Worm (Caenorhabditis elegans) whole organism, dauer: ENCODE results near the gene T15H9.5.

Experiments
- unc-62 ChIP-seq: sonication (generic microtip); optimal IDR thresholded peaks from 2 replicates; lab custom pipeline; 2017; ENCODE audit warnings: missing biosample characterization, missing genetic modification reagents, missing genetic modification characterization

The T15H9.5 gene

ce11 chrII:9611347-9611923 lies at the start of gene T15H9.5, which contains the start of gene T15H9.4:
Gene T15H9.5 (minus strand): TSS chrII:9611447.
Gene T15H9.4 (plus strand): TSS chrII:9611873.
- TF ChIP-seq unc-62 = no peak

ce11 chrII:9660379-9660778 lies 49.1 kb upstream of the T15H9.5 start, which contains the start of gene ZK1320.3:
Gene ZK1320.3 (minus strand): TSS chrII:9660419.
- TF ChIP-seq unc-62 = no peak

ce11 chrII:9658915-9659314 lies 47.7 kb upstream of the T15H9.5 start, which contains the start of gene ZK1320.2:
Gene ZK1320.2 (minus strand): TSS chrII:9659002.
- TF ChIP-seq unc-62 = no peak

ce11 chrII:9656210-9656755 lies 45.0 kb upstream of the T15H9.5 start, which contains the start of gene gstk-1:
Gene gstk-1 (plus strand): TSS chrII:9656705.
- no peak for TF ChIP-seq unc-62

- no peak for TF ChIP-seq unc-62
Observed at ce11 chrII:9655530-9656139, 44.4 kb upstream of the T15H9.5 start, which contains the start of gene ZK1307.1. Gene ZK1307.1 (minus strand): TSS chrII:9655580.

- TF ChIP-seq unc-62 = no peak
Observed at ce11 chrII:9653679-9654078, 42.4 kb upstream of the T15H9.5 start, which contains the start of gene ZK1307.2. Gene ZK1307.2 (minus strand): TSS chrII:9653952.

- no peak for TF ChIP-seq unc-62
Observed at ce11 chrII:9652919-9653318, 41.7 kb upstream of the T15H9.5 start, which contains the start of gene ZK1307.3. Gene ZK1307.3 (minus strand): TSS chrII:9653019.

- no peak for TF ChIP-seq unc-62
Observed at ce11 chrII:9651700-9652099, 40.5 kb upstream of the T15H9.5 start, which contains the start of gene ZK1307.4. Gene ZK1307.4 (minus strand): TSS chrII:9651800.

ce11 chrII:9649191-9649590 lies 37.9 kb upstream of the T15H9.5 start, which contains the start of gene ZK1307.9:
Gene ZK1307.9 (plus strand): TSS chrII:9649491.
- no peak for TF ChIP-seq unc-62

- TF ChIP-seq unc-62 = no peak
Observed at ce11 chrII:9646928-9647838, 35.9 kb upstream of the T15H9.5 start, which contains the start of gene sqv-8. Gene sqv-8 (plus strand): TSS chrII:9646978.

ce11 chrII:9646122-9646555 lies 34.9 kb upstream of the T15H9.5 start:
- TF ChIP-seq unc-62 = no peak

ce11 chrII:9644940-9645634 lies 33.8 kb upstream of the T15H9.5 start:
- TF ChIP-seq unc-62 = no peak

ce11 chrII:9644438-9644837 lies 33.2 kb upstream of the T15H9.5 start, which contains the start of gene fzr-1:
Gene fzr-1 (minus strand): TSS chrII:9644466.
- TF ChIP-seq unc-62 = no peak

- TF ChIP-seq unc-62 = no peak
Observed at ce11 chrII:9636300-9636699, 25.1 kb upstream of the T15H9.5 start, which contains the start of gene ZK1307.7. Gene ZK1307.7 (plus strand): TSS chrII:9636600.

- no peak for TF ChIP-seq unc-62
Observed at ce11 chrII:9625930-9626329, 14.7 kb upstream of the T15H9.5 start.
